Fruit fly (Drosophila melanogaster) whole organism, adult: ENCODE measurements around the gene CG12213.

Source experiments
- CG11617 ChIP-seq: fragments of 200-800 bp; sonication (Bioruptor generic); optimal IDR thresholded peaks from 2 replicates; lab custom pipeline; 2017; ENCODE audit warnings: mild to moderate bottlenecking, missing biosample characterization, missing genetic modification reagents, missing genetic modification characterization
- CG12768 ChIP-seq: fragments of 200-800 bp; sonication (Bioruptor generic); optimal IDR thresholded peaks from 2 replicates; lab custom pipeline; 2017; ENCODE audit warnings: missing biosample characterization, missing genetic modification characterization, mild to moderate bottlenecking, moderate library complexity, missing genetic modification reagents
- CG14711 ChIP-seq: fragments of 200-800 bp; sonication (Bioruptor generic); optimal IDR thresholded peaks from 2 replicates; lab custom pipeline; 2018; ENCODE audit warnings: missing biosample characterization, mild to moderate bottlenecking, missing genetic modification characterization, moderate library complexity
- CG1620 ChIP-seq: fragments of 200-800 bp; sonication (Bioruptor generic); optimal IDR thresholded peaks from 2 replicates; lab custom pipeline; 2016; ENCODE audit warnings: missing biosample characterization, missing genetic modification characterization
- CG33017 ChIP-seq: fragments of 200-800 bp; sonication (Bioruptor generic); optimal IDR thresholded peaks from 2 replicates; lab custom pipeline; 2018; ENCODE audit warnings: missing biosample characterization, mild to moderate bottlenecking, missing genetic modification characterization, moderate library complexity
- CG5204 ChIP-seq: fragments of 200-800 bp; sonication (Bioruptor generic); optimal IDR thresholded peaks from 2 replicates; lab custom pipeline; 2016; ENCODE audit warnings: missing biosample characterization, missing genetic modification characterization
- CG7045 ChIP-seq: fragments of 200-800 bp; sonication (Bioruptor generic); optimal IDR thresholded peaks from 2 replicates; lab custom pipeline; 2017; ENCODE audit warnings: missing biosample characterization, mild to moderate bottlenecking, missing genetic modification characterization
- CG7101 ChIP-seq: fragments of 200-800 bp; sonication (Bioruptor generic); optimal IDR thresholded peaks from 2 replicates; lab custom pipeline; 2018; ENCODE audit warnings: missing biosample characterization, mild to moderate bottlenecking, missing genetic modification characterization, moderate library complexity
- Clk ChIP-seq: fragments of 200-800 bp; sonication (Bioruptor generic); optimal IDR thresholded peaks from 2 replicates; lab custom pipeline; 2017; ENCODE audit warnings: missing biosample characterization, missing genetic modification characterization
- Crg-1 ChIP-seq: fragments of 200-800 bp; sonication (Bioruptor generic); optimal IDR thresholded peaks from 2 replicates; lab custom pipeline; 2016; ENCODE audit warnings: missing biosample characterization, missing genetic modification characterization
- Hr96 ChIP-seq: fragments of 200-800 bp; sonication (Bioruptor generic); optimal IDR thresholded peaks from 2 replicates; lab custom pipeline; 2016; ENCODE audit warnings: missing biosample characterization, missing genetic modification characterization
- Mnt ChIP-seq: fragments of 200-800 bp; sonication (Bioruptor generic); optimal IDR thresholded peaks from 2 replicates; lab custom pipeline; 2016; ENCODE audit warnings: missing biosample characterization, mild to moderate bottlenecking, missing genetic modification characterization
- bab1 ChIP-seq: fragments of 200-800 bp; sonication (Bioruptor generic); optimal IDR thresholded peaks from 3 replicates; lab custom pipeline; 2019; ENCODE audit warnings: missing biosample characterization, mild to moderate bottlenecking, missing genetic modification characterization, moderate library complexity
- cic ChIP-seq: fragments of 200-800 bp; sonication (Bioruptor generic); optimal IDR thresholded peaks from 2 replicates; lab custom pipeline; 2017; ENCODE audit warnings: missing biosample characterization, mild to moderate bottlenecking, missing genetic modification characterization, moderate library complexity
- cnc ChIP-seq, 2 experiments: fragments of >200 bp; optimal IDR thresholded peaks; 2 replicates each; lab custom pipeline; 2017
- kay ChIP-seq: fragments of 200-800 bp; sonication (Bioruptor generic); peaks from one replicate; lab custom pipeline; 2016; ENCODE audit warnings: missing biosample characterization, missing genetic modification characterization, borderline replicate concordance
- ovo ChIP-seq: fragments of 200-800 bp; sonication (Bioruptor generic); optimal IDR thresholded peaks from 2 replicates; lab custom pipeline; 2016; ENCODE audit warnings: missing biosample characterization, missing genetic modification characterization
- pad ChIP-seq: fragments of 200-800 bp; sonication (Bioruptor generic); optimal IDR thresholded peaks from 3 replicates; lab custom pipeline; 2017; ENCODE audit warnings: missing biosample characterization, missing genetic modification characterization, mild to moderate bottlenecking, moderate library complexity, missing genetic modification reagents
- tj ChIP-seq: fragments of 200-800 bp; sonication (Bioruptor generic); optimal IDR thresholded peaks from 3 replicates; lab custom pipeline; 2017; ENCODE audit warnings: missing biosample characterization, mild to moderate bottlenecking, missing genetic modification characterization, moderate library complexity
- toe ChIP-seq: fragments of 200-800 bp; sonication (Bioruptor generic); optimal IDR thresholded peaks from 2 replicates; lab custom pipeline; 2016; ENCODE audit warnings: missing biosample characterization, missing genetic modification characterization

The CG12213 gene

DNA sequence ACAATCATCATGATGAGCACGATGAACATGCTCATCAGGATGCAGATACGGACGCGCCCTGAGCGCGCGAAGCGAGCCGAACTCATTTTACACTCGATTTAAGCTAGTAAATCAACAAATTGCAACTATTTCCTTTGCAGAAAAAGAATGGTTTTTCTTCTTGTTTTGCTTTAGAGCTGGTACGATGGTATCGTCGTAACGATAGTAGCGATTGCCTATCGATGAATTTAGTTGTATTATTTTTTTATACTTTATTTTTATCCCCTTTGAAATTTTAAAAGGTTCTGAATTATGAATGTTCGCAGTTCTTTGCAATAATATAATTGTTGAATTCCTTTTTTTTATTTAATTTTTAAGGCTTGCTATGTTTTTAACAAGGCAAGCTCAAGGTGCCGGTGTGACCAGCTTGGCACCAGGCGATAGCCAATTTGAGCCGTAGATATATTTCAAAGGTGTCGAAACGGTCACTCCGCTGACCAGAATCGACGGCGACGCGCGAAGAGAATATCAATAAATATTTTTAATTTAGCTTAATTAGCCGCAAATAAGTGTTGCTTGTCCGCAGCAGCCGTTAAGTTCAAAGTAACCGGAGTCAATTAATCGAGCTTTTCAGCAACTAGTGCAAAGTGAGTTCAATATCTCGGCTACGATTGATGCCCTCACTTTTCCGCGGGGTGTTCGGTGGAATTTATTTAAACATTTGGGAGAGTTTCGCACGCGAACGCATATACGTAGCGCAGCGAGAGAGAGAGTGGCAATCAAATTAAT, at the start of gene CG12213, which contains the start of gene GC1:
Gene CG12213, minus strand, starts transcription at position 430 of the 768 bp plus-strand sequence.
Gene GC1, plus strand, starts transcription at position 447 of the 768 bp plus-strand sequence.
- TF ChIP-seq Clk (GFP tag; lab: Kevin White, UChicago) (no peak), CG7101 (tag; lab: Kevin White, UChicago) (peak; percentile 39), Hr96 (GFP tag; lab: Kevin White, UChicago) (peak; percentile 7), cnc (optimal IDR thresholded peaks at IDR 0.05; lab: Kevin White, UChicago) (no peak), CG33017 (tag; lab: Kevin White, UChicago) (no peak), cic (GFP tag; lab: Kevin White, UChicago) (no peak), kay (GFP tag; lab: Kevin White, UChicago) (no peak), CG12768 (GFP tag; lab: Kevin White, UChicago) (no peak), Mnt (peak; percentile 24), pad (GFP tag; lab: Kevin White, UChicago) (no peak), ovo (GFP tag; lab: Kevin White, UChicago) (no peak), bab1 (peak; percentile 56), tj (GFP tag; lab: Kevin White, UChicago) (no peak), CG5204 (peak; percentile 53), toe (GFP tag; lab: Kevin White, UChicago) (peak; percentile 62), CG1620 (GFP tag; lab: Kevin White, UChicago) (peak; percentile 32), CG14711 (tag; lab: Kevin White, UChicago) (peak; percentile 30), Crg-1 (GFP tag; lab: Kevin White, UChicago) (no peak), CG7045 (GFP tag; lab: Kevin White, UChicago) (no peak), CG11617 (GFP tag; lab: Kevin White, UChicago) (peak; percentile 46)

DNA sequence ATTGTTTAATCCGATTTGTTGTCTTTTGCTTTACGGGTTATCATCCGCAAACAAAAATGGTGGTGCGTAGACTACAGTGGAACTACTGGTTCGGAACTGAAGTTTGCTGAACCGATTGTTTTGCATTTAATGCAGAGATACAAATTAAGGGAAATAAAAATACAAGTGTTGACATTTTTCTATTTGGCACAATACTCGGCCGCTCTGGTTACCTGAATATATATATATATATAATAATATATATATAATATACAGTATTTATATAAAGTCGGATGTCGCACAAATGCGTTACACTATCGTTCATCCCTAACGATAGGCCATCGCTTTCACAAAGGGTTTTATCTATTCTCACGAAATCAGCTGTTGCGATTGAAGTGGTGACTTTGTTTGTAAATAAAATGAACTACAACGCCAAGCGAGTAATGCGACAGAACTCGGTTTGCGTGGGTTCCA, 49.4 kb upstream of the CG12213 start, which contains the start of the genes DCAF12 and Spt3:
Gene DCAF12, minus strand, starts transcription at position 204 of the 453 bp plus-strand sequence.
Gene Spt3, plus strand, starts transcription at position 329 of the 453 bp plus-strand sequence.
- peak; percentile 55 for TF ChIP-seq CG7045 (GFP tag; lab: Kevin White, UChicago)
- no peak for TF ChIP-seq Crg-1 (GFP tag; lab: Kevin White, UChicago)
- TF ChIP-seq CG5204 = no peak
- TF ChIP-seq bab1 = peak; percentile 66
- peak; percentile 54 for TF ChIP-seq CG11617 (GFP tag; lab: Kevin White, UChicago)
- TF ChIP-seq Clk (GFP tag; lab: Kevin White, UChicago) = peak; percentile 32
- TF ChIP-seq CG7101 (tag; lab: Kevin White, UChicago) = peak; percentile 49
- TF ChIP-seq tj (GFP tag; lab: Kevin White, UChicago) = peak; percentile 8
- peak; percentile 47 for TF ChIP-seq Hr96 (GFP tag; lab: Kevin White, UChicago)
- peak; percentile 47 for TF ChIP-seq pad (GFP tag; lab: Kevin White, UChicago)
- TF ChIP-seq ovo (GFP tag; lab: Kevin White, UChicago) = peak; percentile 34
- peak; percentile 75 for TF ChIP-seq toe (GFP tag; lab: Kevin White, UChicago)
- TF ChIP-seq cic (GFP tag; lab: Kevin White, UChicago) = no peak
- no peak for TF ChIP-seq kay (GFP tag; lab: Kevin White, UChicago)
- no peak for TF ChIP-seq CG1620 (GFP tag; lab: Kevin White, UChicago)
- TF ChIP-seq CG33017 (tag; lab: Kevin White, UChicago) = peak; percentile 5
- peak; percentile 48 for TF ChIP-seq CG12768 (GFP tag; lab: Kevin White, UChicago)
- peak; percentile 53 for TF ChIP-seq CG14711 (tag; lab: Kevin White, UChicago)
- TF ChIP-seq cnc (optimal IDR thresholded peaks at IDR 0.05; lab: Kevin White, UChicago) = no peak
- TF ChIP-seq Mnt = peak; percentile 14

DNA sequence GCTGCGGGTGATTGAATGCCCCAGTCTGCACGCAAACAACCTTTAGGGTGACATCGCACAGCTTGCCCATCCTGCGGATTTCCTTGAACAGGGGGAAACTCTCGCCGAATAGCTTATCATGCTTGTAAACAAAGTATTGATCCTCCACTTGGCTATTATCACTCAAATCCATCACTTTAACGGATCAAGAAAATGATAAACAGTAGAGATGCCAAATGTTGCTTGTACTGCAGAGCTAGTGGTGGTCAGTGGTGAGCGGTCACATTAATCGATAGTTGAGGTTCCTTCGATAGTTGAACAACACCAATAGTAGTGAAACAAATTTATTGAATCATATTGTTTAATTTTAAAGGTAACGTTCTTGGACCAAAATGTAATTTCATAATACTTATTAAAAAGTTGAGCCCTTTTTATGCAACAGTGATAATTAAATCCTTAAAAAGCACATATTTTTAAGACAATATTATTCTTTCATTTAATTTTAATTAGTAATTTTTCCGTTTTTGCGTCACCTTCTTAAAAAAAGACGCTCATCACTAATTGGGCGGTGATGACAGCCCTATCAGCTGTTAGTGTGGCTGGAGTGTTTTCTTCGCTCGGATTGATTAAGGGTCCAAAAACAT, 42.8 kb upstream of the CG12213 start, which contains the start of the genes KLHL18 and GCC185:
Gene KLHL18, minus strand, starts transcription at position 233 of the 623 bp plus-strand sequence.
Gene GCC185, plus strand, starts transcription at position 571 of the 623 bp plus-strand sequence.
- TF ChIP-seq CG11617 (GFP tag; lab: Kevin White, UChicago) (peak; percentile 85), kay (GFP tag; lab: Kevin White, UChicago) (no peak), CG7045 (GFP tag; lab: Kevin White, UChicago) (peak; percentile 82), Crg-1 (GFP tag; lab: Kevin White, UChicago) (peak; percentile 72), CG5204 (peak; percentile 78), cic (GFP tag; lab: Kevin White, UChicago) (peak; percentile 14), CG33017 (tag; lab: Kevin White, UChicago) (peak; percentile 53), CG1620 (GFP tag; lab: Kevin White, UChicago) (peak; percentile 78), ovo (GFP tag; lab: Kevin White, UChicago) (peak; percentile 66), toe (GFP tag; lab: Kevin White, UChicago) (peak; percentile 94), tj (GFP tag; lab: Kevin White, UChicago) (peak; percentile 64), CG12768 (GFP tag; lab: Kevin White, UChicago) (peak; percentile 75), bab1 (peak; percentile 78), Mnt (peak; percentile 68), CG14711 (tag; lab: Kevin White, UChicago) (peak; percentile 92), cnc (optimal IDR thresholded peaks at IDR 0.05; lab: Kevin White, UChicago) (no peak), pad (GFP tag; lab: Kevin White, UChicago) (peak; percentile 61), CG7101 (tag; lab: Kevin White, UChicago) (peak; percentile 79), Hr96 (GFP tag; lab: Kevin White, UChicago) (peak; percentile 79), Clk (GFP tag; lab: Kevin White, UChicago) (peak; percentile 77)

DNA sequence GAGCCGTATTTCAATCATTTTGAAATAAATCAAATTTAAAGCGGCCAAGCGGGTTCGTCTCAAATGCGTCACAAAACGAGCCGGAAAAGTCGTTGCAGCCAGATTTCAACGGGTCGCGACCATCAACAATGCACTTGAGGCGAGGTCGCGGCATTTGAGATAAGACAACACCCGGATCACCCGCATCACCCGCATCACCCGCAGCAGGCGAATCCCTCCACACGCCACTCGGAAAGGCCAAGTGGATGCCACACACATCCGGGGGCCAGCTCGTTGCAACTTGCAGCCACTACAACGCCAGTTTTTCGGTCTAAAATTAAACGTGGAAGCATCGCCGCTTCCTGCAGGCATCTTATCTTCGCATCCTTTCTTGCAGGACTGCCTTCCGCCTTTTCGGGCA, 38.9 kb upstream of the CG12213 start:
- TF ChIP-seq CG11617 (GFP tag; lab: Kevin White, UChicago) (no peak), CG7045 (GFP tag; lab: Kevin White, UChicago) (no peak), ovo (GFP tag; lab: Kevin White, UChicago) (no peak), cic (GFP tag; lab: Kevin White, UChicago) (no peak), pad (GFP tag; lab: Kevin White, UChicago) (no peak), CG7101 (tag; lab: Kevin White, UChicago) (no peak), CG5204 (no peak), CG1620 (GFP tag; lab: Kevin White, UChicago) (no peak), CG14711 (tag; lab: Kevin White, UChicago) (no peak), CG12768 (GFP tag; lab: Kevin White, UChicago) (no peak)
